Fruit fly (Drosophila melanogaster) whole organism, embryonic: ENCODE data around the gene nAChRalpha5.

ENCODE experiments used
- Adf1 ChIP-seq: fragments of 200-800 bp; sonication (Bioruptor generic); IDR thresholded peaks from 2 replicates; pipeline ENCODE4 v1.3.6; 2022; ENCODE audit warnings: missing biosample characterization, missing genetic modification characterization
- CG14014 ChIP-seq: fragments of 200-800 bp; sonication (Bioruptor generic); IDR thresholded peaks from 2 replicates; pipeline ENCODE4 v1.3.6; 2022; ENCODE audit warnings: missing biosample characterization, missing genetic modification characterization
- CG16815 ChIP-seq: fragments of 200-800 bp; sonication (Bioruptor generic); optimal IDR thresholded peaks from 3 replicates; lab custom pipeline; 2017; ENCODE audit warnings: missing biosample characterization, mild to moderate bottlenecking, missing genetic modification characterization
- CG4404 ChIP-seq: fragments of 200-800 bp; sonication (Bioruptor generic); IDR thresholded peaks from 2 replicates; pipeline ENCODE4 v1.3.6; 2022; ENCODE audit warnings: missing biosample characterization, missing genetic modification characterization
- CG8089 ChIP-seq: fragments of 200-800 bp; sonication (Bioruptor generic); optimal IDR thresholded peaks from 3 replicates; lab custom pipeline; 2016; ENCODE audit warnings: missing biosample characterization, missing genetic modification characterization
- CG8765 ChIP-seq: fragments of 200-800 bp; sonication (Bioruptor generic); IDR thresholded peaks from 2 replicates; pipeline ENCODE4 v1.3.6; 2022; ENCODE audit warnings: missing biosample characterization, missing genetic modification characterization
- CG9932 ChIP-seq: fragments of 200-800 bp; sonication (Bioruptor generic); IDR thresholded peaks from 2 replicates; pipeline ENCODE4 v1.3.6; 2022; ENCODE audit warnings: missing biosample characterization, missing genetic modification characterization
- Chrac-16 ChIP-seq: fragments of 200-800 bp; sonication (Bioruptor generic); optimal IDR thresholded peaks from 3 replicates; lab custom pipeline; 2016; ENCODE audit warnings: missing biosample characterization, missing genetic modification characterization
- NFAT ChIP-seq: fragments of 200-800 bp; sonication (Bioruptor generic); IDR thresholded peaks from 2 replicates; pipeline ENCODE4 v1.3.6; 2022; ENCODE audit warnings: missing biosample characterization, missing genetic modification characterization
- nerfin-2 ChIP-seq: fragments of 200-800 bp; sonication (Bioruptor generic); IDR thresholded peaks from 2 replicates; pipeline ENCODE4 v1.3.6; 2022; ENCODE audit warnings: missing biosample characterization, missing genetic modification characterization; ENCODE audit not compliant: partially characterized antibody
- psq ChIP-seq: fragments of 200-800 bp; sonication (Bioruptor generic); optimal IDR thresholded peaks from 2 replicates; lab custom pipeline; 2017; ENCODE audit warnings: missing biosample characterization, missing genetic modification characterization
- row ChIP-seq: fragments of 200-800 bp; sonication (Bioruptor generic); IDR thresholded peaks from 3 replicates; pipeline ENCODE4 v1.3.6; 2022; ENCODE audit warnings: missing biosample characterization, missing genetic modification characterization
- sqz ChIP-seq: fragments of 200-800 bp; sonication (Bioruptor generic); optimal IDR thresholded peaks from 3 replicates; lab custom pipeline; 2018; ENCODE audit warnings: missing biosample characterization, mild to moderate bottlenecking, missing genetic modification characterization
- ttk ChIP-seq: fragments of 200-800 bp; sonication (Bioruptor generic); IDR thresholded peaks from 2 replicates; pipeline ENCODE4 v2.1.2; 2022; ENCODE audit warnings: missing biosample characterization, missing genetic modification characterization

DNA sequence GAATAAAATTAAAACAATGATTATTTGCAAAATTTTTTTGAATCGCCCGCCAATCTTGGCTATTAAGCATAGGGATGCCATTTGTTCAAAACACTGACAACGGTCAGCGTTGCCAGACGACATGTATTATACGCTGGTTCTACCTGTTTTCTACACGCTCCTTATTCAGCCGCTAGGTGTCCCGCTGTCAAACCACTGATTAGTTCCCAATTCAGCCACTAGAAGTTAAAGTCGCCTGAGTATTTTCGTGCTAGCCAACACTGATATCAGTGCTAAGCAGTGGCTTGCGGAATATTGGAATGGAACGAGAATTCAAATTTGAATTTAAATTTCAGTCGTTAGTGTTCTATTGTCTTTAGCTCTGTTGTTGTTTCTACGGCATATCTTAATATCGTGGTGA lies 54.6 kb downstream of the nAChRalpha5 start:
- no peak for TF ChIP-seq NFAT (GFP tag; lab: Robert Waterston, UW)
- TF ChIP-seq CG9932, result no peak
- no peak for TF ChIP-seq psq (GFP tag; lab: Kevin White, UChicago)
- TF ChIP-seq nerfin-2 (GFP tag; lab: Robert Waterston, UW), result no peak
- TF ChIP-seq CG14014 (GFP tag; lab: Robert Waterston, UW), result no peak
- peak; percentile 21 for TF ChIP-seq CG8089 (GFP tag; lab: Kevin White, UChicago)
- no peak for TF ChIP-seq CG16815
- no peak for TF ChIP-seq row
- TF ChIP-seq Adf1 (GFP tag; lab: Robert Waterston, UW), result 0 out of 2 replicates have a peak, but pooled peaks have one; percentile 44
- no peak for TF ChIP-seq CG8765
- TF ChIP-seq Chrac-16 (GFP tag; lab: Kevin White, UChicago), result peak; percentile 31
- no peak; the same call in 1 of the 2 replicates for TF ChIP-seq ttk
- TF ChIP-seq sqz (GFP tag; lab: Kevin White, UChicago), result no peak
- peak; percentile 15; the same call in 1 of the 2 replicates for TF ChIP-seq CG4404 (GFP tag; lab: Robert Waterston, UW)
